Worm (Caenorhabditis elegans): ENCODE data around the gene ruvb-2.

DNA sequence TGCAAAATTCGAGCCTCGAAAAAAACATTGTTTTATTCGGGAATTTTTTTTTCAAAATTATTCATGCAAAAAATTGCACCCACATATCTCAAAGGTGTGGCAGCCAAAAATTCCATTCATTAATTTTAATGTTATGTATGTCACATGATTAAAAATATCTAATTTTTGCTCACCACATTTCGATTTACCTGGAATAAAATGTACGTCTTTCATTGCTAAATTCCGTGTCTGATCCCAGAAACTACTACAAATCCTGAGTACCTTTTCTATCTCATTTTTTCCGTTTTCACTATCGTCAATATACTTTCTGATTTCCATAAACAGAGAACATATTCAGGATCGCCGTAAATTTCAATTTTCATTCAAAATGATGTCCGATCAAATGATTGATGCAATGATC, 46.2 kb downstream of the ruvb-2 start, which contains the start of gene srx-19:
- no peak for TF ChIP-seq ztf-23 (GFP tag; IDR thresholded peaks at IDR 0.05)
- no peak for TF ChIP-seq T22C8.4 (GFP tag; IDR thresholded peaks at IDR 0.05)
- no peak for TF ChIP-seq klf-2 (GFP tag; conservative IDR thresholded peaks at IDR 0.05)
- no peak for TF ChIP-seq tab-1 (GFP tag; IDR thresholded peaks at IDR 0.05)

Data from whole organism, midembryonic.